Fruit fly (Drosophila melanogaster): ENCODE results near the gene rdgA.

Gene rdgA

dm6 chrX:8911878-8912277 is 5.0 kb downstream of the rdgA start:
- no peak for TF ChIP-seq CG10348 (GFP tag; IDR thresholded peaks at IDR 0.05)
- TF ChIP-seq Snoo (tag; optimal IDR thresholded peaks at IDR 0.05): no peak
- no peak for TF ChIP-seq CG14655 (GFP tag; optimal IDR thresholded peaks at IDR 0.05)
- no peak for TF ChIP-seq CG12605 (GFP tag; IDR thresholded peaks at IDR 0.05)
- TF ChIP-seq gl (tag; optimal IDR thresholded peaks at IDR 0.05): no peak
- no peak for TF ChIP-seq CG13204 (GFP tag; optimal IDR thresholded peaks at IDR 0.05)
- no peak for TF ChIP-seq CG15710 (tag; optimal IDR thresholded peaks at IDR 0.05)
- TF ChIP-seq CG32121 (GFP tag; IDR thresholded peaks at IDR 0.05): no peak
- no peak for TF ChIP-seq Pif1B (GFP tag; optimal IDR thresholded peaks at IDR 0.05)
- TF ChIP-seq CG9948 (tag; optimal IDR thresholded peaks at IDR 0.05): no peak
- no peak for TF ChIP-seq CG34367 (tag; optimal IDR thresholded peaks at IDR 0.05)
- no peak for TF ChIP-seq Ets98B (GFP tag; IDR thresholded peaks at IDR 0.05)
- TF ChIP-seq CG8159 (tag; optimal IDR thresholded peaks at IDR 0.05): no peak
- TF ChIP-seq EcR (GFP tag; optimal IDR thresholded peaks at IDR 0.05): no peak
- no peak for TF ChIP-seq D1 (tag; optimal IDR thresholded peaks at IDR 0.05)
- TF ChIP-seq CG8301 (tag; optimal IDR thresholded peaks at IDR 0.05): no peak
- no peak for TF ChIP-seq fd96Ca (GFP tag; IDR thresholded peaks at IDR 0.05)
- no peak for TF ChIP-seq rn (GFP tag; IDR thresholded peaks at IDR 0.05)
- no peak for TF ChIP-seq CG17806 (tag; optimal IDR thresholded peaks at IDR 0.05)

- no peak for TF ChIP-seq rn (GFP tag; IDR thresholded peaks at IDR 0.05)
- TF ChIP-seq Pif1A (GFP tag; optimal IDR thresholded peaks at IDR 0.05): no peak
- no peak for TF ChIP-seq Ets98B (GFP tag; IDR thresholded peaks at IDR 0.05)
- no peak for TF ChIP-seq CG13204 (GFP tag; optimal IDR thresholded peaks at IDR 0.05)
- TF ChIP-seq CG10348 (GFP tag; IDR thresholded peaks at IDR 0.05): no peak
- no peak for TF ChIP-seq CG32121 (GFP tag; IDR thresholded peaks at IDR 0.05)
- no peak for TF ChIP-seq fd96Ca (GFP tag; IDR thresholded peaks at IDR 0.05)
- no peak for TF ChIP-seq CG34367 (tag; optimal IDR thresholded peaks at IDR 0.05)
- TF ChIP-seq CG9948 (tag; optimal IDR thresholded peaks at IDR 0.05): no peak
- no peak for TF ChIP-seq CG14655 (GFP tag; optimal IDR thresholded peaks at IDR 0.05)
Observed at dm6 chrX:8923587-8923986, 16.7 kb downstream of the rdgA start, which contains the start of the genes CG12661 and CG43255. Gene CG12661, minus strand, starts transcription at chrX:8923687. Gene CG43255, plus strand, starts transcription at chrX:8923960.

dm6 chrX:8924778-8925177 is 17.9 kb downstream of the rdgA start:
- TF ChIP-seq CG34367 (tag; optimal IDR thresholded peaks at IDR 0.05): no peak
- TF ChIP-seq CG9948 (tag; optimal IDR thresholded peaks at IDR 0.05): no peak
- TF ChIP-seq CG4496 (GFP tag; IDR thresholded peaks at IDR 0.05): 0 out of 3 replicates have a peak, but pooled peaks have one; percentile 19
- TF ChIP-seq CG13204 (GFP tag; optimal IDR thresholded peaks at IDR 0.05): peak; percentile 69
- TF ChIP-seq CG32121 (GFP tag; IDR thresholded peaks at IDR 0.05): peak; percentile 37; the same call in 1 of the 2 replicates
- TF ChIP-seq CG12605 (GFP tag; IDR thresholded peaks at IDR 0.05): peak; percentile 82

DNA sequence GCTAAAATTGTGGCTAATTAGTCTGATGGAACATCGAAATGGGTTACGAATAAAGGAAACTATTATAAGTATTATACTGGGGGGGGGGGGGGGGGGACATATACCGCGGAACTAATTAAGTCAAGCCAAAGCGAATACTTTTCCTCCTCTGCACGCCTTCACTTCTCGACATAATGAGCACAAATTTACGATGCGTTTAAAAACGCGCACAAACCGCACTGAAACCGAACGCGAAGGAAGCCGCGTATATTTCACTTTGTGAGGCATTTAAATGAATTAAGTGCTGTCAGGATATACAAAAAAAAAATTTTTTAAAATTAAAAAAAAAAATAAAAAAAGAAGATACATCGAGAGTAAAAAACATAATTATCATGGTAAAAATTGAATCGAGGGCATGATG is 51.4 kb downstream of the rdgA start:
- TF ChIP-seq CG15710 (tag; optimal IDR thresholded peaks at IDR 0.05): no peak
- TF ChIP-seq Ets98B (GFP tag; IDR thresholded peaks at IDR 0.05): no peak
- TF ChIP-seq CG14655 (GFP tag; optimal IDR thresholded peaks at IDR 0.05): no peak
- TF ChIP-seq CG34367 (tag; optimal IDR thresholded peaks at IDR 0.05): no peak
- no peak for TF ChIP-seq CG8301 (tag; optimal IDR thresholded peaks at IDR 0.05)
- TF ChIP-seq EcR (GFP tag; optimal IDR thresholded peaks at IDR 0.05): no peak
- TF ChIP-seq D1 (tag; optimal IDR thresholded peaks at IDR 0.05): no peak
- TF ChIP-seq gl (tag; optimal IDR thresholded peaks at IDR 0.05): no peak
- no peak for TF ChIP-seq CG10348 (GFP tag; IDR thresholded peaks at IDR 0.05)
- no peak for TF ChIP-seq CG9948 (tag; optimal IDR thresholded peaks at IDR 0.05)
- no peak for TF ChIP-seq Snoo (tag; optimal IDR thresholded peaks at IDR 0.05)
- TF ChIP-seq fd96Ca (GFP tag; IDR thresholded peaks at IDR 0.05): no peak
- no peak for TF ChIP-seq CG17806 (tag; optimal IDR thresholded peaks at IDR 0.05)
- TF ChIP-seq CG13204 (GFP tag; optimal IDR thresholded peaks at IDR 0.05): no peak
- TF ChIP-seq rn (GFP tag; IDR thresholded peaks at IDR 0.05): no peak
- no peak for TF ChIP-seq Pif1A (GFP tag; optimal IDR thresholded peaks at IDR 0.05)

- TF ChIP-seq EcR (GFP tag; optimal IDR thresholded peaks at IDR 0.05) (no peak), gl (tag; optimal IDR thresholded peaks at IDR 0.05) (no peak), fd96Ca (GFP tag; IDR thresholded peaks at IDR 0.05) (0 out of 3 replicates have a peak, but pooled peaks have one; percentile 19), CG12605 (GFP tag; IDR thresholded peaks at IDR 0.05) (no peak), CG4496 (GFP tag; IDR thresholded peaks at IDR 0.05) (no peak), CG8301 (tag; optimal IDR thresholded peaks at IDR 0.05) (no peak), Snoo (tag; optimal IDR thresholded peaks at IDR 0.05) (peak; percentile 7), Pif1B (GFP tag; optimal IDR thresholded peaks at IDR 0.05) (no peak)
Observed at dm6 chrX:8973136-8973535, 66.3 kb downstream of the rdgA start.

DNA sequence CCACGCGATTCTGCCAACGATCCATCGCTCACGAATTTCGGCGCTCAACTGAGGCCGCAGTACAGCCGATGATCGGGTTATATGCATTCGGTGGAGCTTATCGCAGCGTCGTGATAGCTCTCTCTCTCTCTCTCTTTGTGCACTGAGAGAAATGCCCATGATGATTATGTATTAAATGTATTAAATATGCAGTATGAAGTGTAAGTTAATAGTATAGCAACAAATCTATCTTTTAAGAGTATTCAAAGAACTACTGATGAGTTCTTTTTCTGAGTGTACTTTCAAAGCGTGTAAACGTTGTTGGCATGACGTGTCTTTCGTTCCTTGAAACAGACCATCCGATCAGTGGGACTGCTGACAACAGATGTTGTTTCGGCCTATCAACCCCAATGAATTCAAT is 67.3 kb downstream of the rdgA start, which contains the start of gene CG10962:
Gene CG10962 (minus strand): TSS at position 53 of the 400 bp plus-strand sequence.
- TF ChIP-seq CG9948 (tag; optimal IDR thresholded peaks at IDR 0.05): peak; percentile 39
- no peak for TF ChIP-seq CG10348 (GFP tag; IDR thresholded peaks at IDR 0.05)
- TF ChIP-seq Pif1A (GFP tag; optimal IDR thresholded peaks at IDR 0.05): peak; percentile 75
- peak; percentile 76 for TF ChIP-seq CG15710 (tag; optimal IDR thresholded peaks at IDR 0.05)
- TF ChIP-seq Pif1B (GFP tag; optimal IDR thresholded peaks at IDR 0.05): peak; percentile 79
- 0 out of 2 replicates have a peak, but pooled peaks have one; percentile 47 for TF ChIP-seq rn (GFP tag; IDR thresholded peaks at IDR 0.05)
- TF ChIP-seq CG12605 (GFP tag; IDR thresholded peaks at IDR 0.05): peak; percentile 48
- no peak for TF ChIP-seq CG13204 (GFP tag; optimal IDR thresholded peaks at IDR 0.05)
- peak; percentile 42 for TF ChIP-seq gl (tag; optimal IDR thresholded peaks at IDR 0.05)
- TF ChIP-seq D1 (tag; optimal IDR thresholded peaks at IDR 0.05): no peak
- TF ChIP-seq CG32121 (GFP tag; IDR thresholded peaks at IDR 0.05): peak; percentile 86
- peak; percentile 76 for TF ChIP-seq CG4496 (GFP tag; IDR thresholded peaks at IDR 0.05)
- TF ChIP-seq CG34367 (tag; optimal IDR thresholded peaks at IDR 0.05): peak; percentile 61
- peak; percentile 64 for TF ChIP-seq Ets98B (GFP tag; IDR thresholded peaks at IDR 0.05)
- TF ChIP-seq Snoo (tag; optimal IDR thresholded peaks at IDR 0.05): peak; percentile 83
- peak; percentile 46 for TF ChIP-seq CG14655 (GFP tag; optimal IDR thresholded peaks at IDR 0.05)
- TF ChIP-seq fd96Ca (GFP tag; IDR thresholded peaks at IDR 0.05): peak; percentile 72
- TF ChIP-seq CG8159 (tag; optimal IDR thresholded peaks at IDR 0.05): peak; percentile 79
- TF ChIP-seq CG17806 (tag; optimal IDR thresholded peaks at IDR 0.05): peak; percentile 66
- TF ChIP-seq EcR (GFP tag; optimal IDR thresholded peaks at IDR 0.05): peak; percentile 23
- peak; percentile 31 for TF ChIP-seq CG8301 (tag; optimal IDR thresholded peaks at IDR 0.05)
